Worm (Caenorhabditis elegans): ENCODE data around the gene trpp-3.

trpp-3 gene

DNA sequence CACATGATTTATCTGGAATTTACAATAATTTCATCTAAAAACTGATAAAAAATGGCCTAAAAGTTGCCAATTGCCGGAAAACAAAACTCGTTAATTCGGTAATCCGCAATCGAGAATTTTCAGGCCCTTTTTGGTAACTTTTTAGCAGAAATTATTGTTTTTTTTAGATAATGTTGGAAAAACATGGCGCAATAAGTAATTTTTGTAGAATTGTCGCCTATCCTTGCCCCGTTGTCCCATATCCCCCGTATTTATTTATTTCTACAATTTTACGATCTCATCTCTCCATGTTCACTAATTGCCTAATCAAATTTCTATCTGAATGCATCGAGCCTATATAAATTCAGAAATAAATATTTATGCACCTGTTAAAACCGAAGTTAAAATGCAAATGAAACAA, 12.3 kb upstream of the trpp-3 start (continued):
- TF ChIP-seq F33H1.4 (GFP tag; IDR thresholded peaks at IDR 0.05) (no peak), dpl-1 (GFP tag; optimal IDR thresholded peaks at IDR 0.05) (no peak)

DNA sequence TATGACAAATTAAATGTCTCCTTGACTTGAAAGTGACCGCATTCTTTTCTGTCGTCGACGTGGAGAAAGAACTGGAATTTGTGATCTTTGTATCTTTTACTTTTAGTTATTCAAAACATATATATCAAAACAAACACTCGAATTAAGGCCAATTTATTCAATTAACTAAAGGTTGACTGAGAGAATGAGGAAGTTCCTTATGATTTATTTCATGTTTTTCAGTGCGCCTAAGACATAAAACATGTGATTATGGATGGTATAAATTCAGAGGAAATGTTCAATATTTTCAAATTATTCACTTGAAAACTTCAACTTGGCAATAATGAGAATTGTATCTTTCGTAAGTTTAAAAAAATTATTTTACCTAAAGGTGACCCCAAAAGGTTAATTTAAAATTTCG, 11.8 kb upstream of the trpp-3 start, which contains the start of gene F55H2.8:
F55H2.8 (plus strand) TSS at position 301 of the 400 bp plus-strand sequence.
- TF ChIP-seq Y53G8AR.9 (GFP tag; conservative IDR thresholded peaks at IDR 0.05) (no peak), repo-1 (tag; optimal IDR thresholded peaks at IDR 0.05) (no peak), efl-1 (GFP tag; optimal IDR thresholded peaks at IDR 0.05) (no peak), ceh-91 (GFP tag; IDR thresholded peaks at IDR 0.05) (no peak), snpc-1.1 (tag; optimal IDR thresholded peaks at IDR 0.05; ENCODE audit: insufficient read depth) (no peak), ceh-27 (GFP tag; optimal IDR thresholded peaks at IDR 0.05) (no peak), egl-44 (GFP tag; IDR thresholded peaks at IDR 0.05) (no peak), ztf-26 (tag; optimal IDR thresholded peaks at IDR 0.05) (no peak), tlf-1 (GFP tag; optimal IDR thresholded peaks at IDR 0.05) (no peak), Y79H2A.3 (GFP tag; conservative IDR thresholded peaks at IDR 0.05) (no peak), let-526 (GFP tag; IDR thresholded peaks at IDR 0.05) (no peak), ztf-3 (GFP tag; optimal IDR thresholded peaks at IDR 0.05) (no peak), dpl-1 (GFP tag; optimal IDR thresholded peaks at IDR 0.05) (no peak), sptf-2 (GFP tag; optimal IDR thresholded peaks at IDR 0.05) (no peak), nhr-90 (tag; optimal IDR thresholded peaks at IDR 0.05) (no peak), F55B11.4 (tag; optimal IDR thresholded peaks at IDR 0.05; ENCODE audit: borderline replicate concordance, insufficient read depth) (no peak), Y67H2A.10 (GFP tag; conservative IDR thresholded peaks at IDR 0.05) (no peak), ceh-58 (GFP tag; IDR thresholded peaks at IDR 0.05) (no peak), nhr-80 (tag; optimal IDR thresholded peaks at IDR 0.05) (no peak), mel-28 (tag; optimal IDR thresholded peaks at IDR 0.05; ENCODE audit: borderline replicate concordance) (no peak)

DNA sequence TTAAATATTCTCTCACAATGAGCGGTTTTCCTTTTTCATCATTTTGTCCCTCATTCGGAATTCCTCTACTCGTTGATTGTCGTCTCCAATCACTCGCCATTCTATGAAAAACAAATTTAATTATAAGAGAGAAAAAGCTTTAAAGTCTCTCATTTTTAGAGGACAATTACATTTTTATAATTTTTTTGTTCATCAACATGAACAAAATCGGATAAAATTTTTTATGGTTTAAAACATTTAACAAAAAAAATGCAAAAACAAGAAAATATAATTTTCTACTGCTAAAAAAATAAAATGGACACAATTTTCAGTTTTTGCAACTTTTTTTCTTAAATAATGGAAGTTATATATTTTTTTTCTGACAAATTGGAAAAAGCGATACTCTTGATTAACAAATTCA, 9.2 kb upstream of the trpp-3 start, which contains the start of gene F55H2.7:
F55H2.7 (minus strand) TSS at position 101 of the 400 bp plus-strand sequence.
- TF ChIP-seq rpc-1 (optimal IDR thresholded peaks at IDR 0.05) (no peak), rpc-1 (tag; optimal IDR thresholded peaks at IDR 0.05) (no peak), snpc-3.4 (tag; optimal IDR thresholded peaks at IDR 0.05) (peak; percentile 8), sdz-38 (tag; optimal IDR thresholded peaks at IDR 0.05) (no peak), F23B12.7 (tag; optimal IDR thresholded peaks at IDR 0.05; ENCODE audit: insufficient read depth) (no peak)

DNA sequence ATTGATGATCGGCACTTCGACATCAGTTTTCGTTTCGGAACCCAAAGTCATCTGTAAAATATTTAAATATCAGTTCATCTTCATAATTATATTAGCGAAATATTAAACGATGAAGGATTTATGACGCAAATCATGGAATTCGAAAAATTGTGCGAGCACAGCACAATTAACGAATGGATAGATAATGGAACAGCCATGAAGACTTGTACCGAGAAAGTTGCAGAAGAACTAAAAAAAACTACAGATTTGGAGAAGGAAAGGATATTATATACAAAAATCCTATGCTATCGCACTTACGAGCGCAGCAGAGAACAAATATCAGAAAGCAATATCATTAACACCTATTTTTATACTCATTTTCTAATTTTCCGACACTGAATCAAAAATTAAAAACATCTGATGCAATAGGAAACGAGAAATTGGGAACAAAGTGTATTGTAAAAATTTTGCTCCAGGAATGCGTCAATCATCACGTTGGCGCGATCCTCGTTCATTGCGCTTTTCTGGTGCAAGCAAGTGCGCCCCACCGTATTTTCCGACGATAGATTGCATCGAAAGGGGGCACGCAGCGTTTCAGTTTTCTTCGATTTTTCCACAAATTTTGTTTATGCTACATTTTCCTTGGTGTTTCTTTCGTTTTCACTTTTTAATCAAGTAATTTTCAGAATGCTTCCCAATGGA, 3.8 kb upstream of the trpp-3 start, which contains the start of the genes clu-1 and prp-40:
clu-1 (minus strand) TSS at position 51 of the 681 bp plus-strand sequence.
prp-40 (plus strand) TSS at position 666 of the 681 bp plus-strand sequence.
- TF ChIP-seq Y67H2A.10 (GFP tag; conservative IDR thresholded peaks at IDR 0.05) = no peak
- TF ChIP-seq attf-6 (GFP tag; IDR thresholded peaks at IDR 0.05) = no peak
- no peak for TF ChIP-seq B0261.1 (tag; optimal IDR thresholded peaks at IDR 0.05)
- TF ChIP-seq ceh-40 (GFP tag; IDR thresholded peaks at IDR 0.05) = no peak
- 0 out of 2 replicates have a peak, but pooled peaks have one; percentile 26 for TF ChIP-seq C17E4.6 (GFP tag; IDR thresholded peaks at IDR 0.05)
- peak; percentile 79 for TF ChIP-seq D2030.7 (GFP tag; IDR thresholded peaks at IDR 0.05)
- no peak for TF ChIP-seq ama-1 (optimal IDR thresholded peaks at IDR 0.05)
- TF ChIP-seq ama-1 (GFP tag; optimal IDR thresholded peaks at IDR 0.05) = no peak
- TF ChIP-seq F33H1.4 (GFP tag; IDR thresholded peaks at IDR 0.05) = peak; percentile 70
- no peak for TF ChIP-seq pha-4 (tag; optimal IDR thresholded peaks at IDR 0.05)
- TF ChIP-seq lir-1 (GFP tag; conservative IDR thresholded peaks at IDR 0.05) = no peak; the same call in 1 of the 2 replicates
- TF ChIP-seq snpc-3.4 (tag; optimal IDR thresholded peaks at IDR 0.05) = no peak
- peak; percentile 5 for TF ChIP-seq athp-1 (tag; optimal IDR thresholded peaks at IDR 0.05)
- no peak for TF ChIP-seq Y79H2A.3 (GFP tag; conservative IDR thresholded peaks at IDR 0.05)
- peak; percentile 44 for TF ChIP-seq repo-1 (tag; optimal IDR thresholded peaks at IDR 0.05)
- TF ChIP-seq nhr-80 (tag; optimal IDR thresholded peaks at IDR 0.05) = peak; percentile 76
- no peak for TF ChIP-seq ets-4 (GFP tag; optimal IDR thresholded peaks at IDR 0.05)
- peak; percentile 32 for TF ChIP-seq F49E8.2 (tag; optimal IDR thresholded peaks at IDR 0.05; ENCODE audit: insufficient read depth)
- no peak for TF ChIP-seq F37B4.10 (GFP tag; IDR thresholded peaks at IDR 0.05)
- TF ChIP-seq ztf-18 (tag; optimal IDR thresholded peaks at IDR 0.05) = peak; percentile 98
- TF ChIP-seq lsy-27 (tag; optimal IDR thresholded peaks at IDR 0.05; ENCODE audit: borderline replicate concordance, insufficient read depth) = no peak
- peak; percentile 54; the same call in 1 of the 2 replicates for TF ChIP-seq C06A6.2 (GFP tag; conservative IDR thresholded peaks at IDR 0.05)
- no peak for TF ChIP-seq sea-2 (GFP tag; IDR thresholded peaks at IDR 0.05)
- TF ChIP-seq tlf-1 (GFP tag; optimal IDR thresholded peaks at IDR 0.05) = peak; percentile 69
- peak; percentile 80; the same call in 1 of the 2 replicates for TF ChIP-seq Y53G8AR.9 (GFP tag; conservative IDR thresholded peaks at IDR 0.05)

Measured in whole organism, young adult.